Fruit fly (Drosophila melanogaster): ENCODE data around the gene CG11655.

dm6 chrX:15462436-15462857 lies 9.2 kb downstream of the CG11655 start, which contains the start of the genes shtd, CG6294 and CG6299:
- TF ChIP-seq psq (optimal IDR thresholded peaks at IDR 0.05) = no peak
- TF ChIP-seq pan (optimal IDR thresholded peaks at IDR 0.05) = no peak
- TF ChIP-seq CG8478 (optimal IDR thresholded peaks at IDR 0.05) = no peak
- no peak for TF ChIP-seq usp (GFP tag; optimal IDR thresholded peaks at IDR 0.05)

Measured in whole organism.